Fruit fly (Drosophila melanogaster): ENCODE measurements around the gene CG4907.
A peak's percentile ranks its signal among the peaks of the same experiment; 100 is the strongest.

The CG4907 gene

dm6 chr3R:22745432-22745831 lies 34.9 kb upstream of the CG4907 start, which contains the start of the genes vret and HP1c (continued):
- no peak for TF ChIP-seq insv (GFP tag; optimal IDR thresholded peaks at IDR 0.05)
- TF ChIP-seq CG4707 (GFP tag; optimal IDR thresholded peaks at IDR 0.05), result no peak
- no peak for TF ChIP-seq CG18619 (GFP tag; optimal IDR thresholded peaks at IDR 0.05)
- TF ChIP-seq Neu2 (GFP tag; optimal IDR thresholded peaks at IDR 0.05; ENCODE audit: borderline replicate concordance), result no peak
- no peak for TF ChIP-seq her (GFP tag; optimal IDR thresholded peaks at IDR 0.05)
- TF ChIP-seq CG7745 (tag; optimal IDR thresholded peaks at IDR 0.05), result no peak
- TF ChIP-seq gcm (GFP tag; optimal IDR thresholded peaks at IDR 0.05), result no peak
- no peak for TF ChIP-seq Nf-YA (GFP tag; IDR thresholded peaks at IDR 0.05)
- TF ChIP-seq CG14860 (GFP tag; IDR thresholded peaks at IDR 0.05; ENCODE audit: partially characterized antibody), result no peak
- TF ChIP-seq CG8359 (GFP tag; optimal IDR thresholded peaks at IDR 0.05; ENCODE audit: borderline replicate concordance), result no peak
- TF ChIP-seq dan (GFP tag; IDR thresholded peaks at IDR 0.05), result no peak
- TF ChIP-seq CG10654 (GFP tag; optimal IDR thresholded peaks at IDR 0.05), result no peak
- no peak for TF ChIP-seq Chrac-16 (GFP tag; optimal IDR thresholded peaks at IDR 0.05)
- TF ChIP-seq CG18011 (GFP tag; optimal IDR thresholded peaks at IDR 0.05), result no peak
- no peak for TF ChIP-seq exex (tag; optimal IDR thresholded peaks at IDR 0.05)
- TF ChIP-seq ham (GFP tag; IDR thresholded peaks at IDR 0.05), result no peak
- TF ChIP-seq CG11560 (tag; IDR thresholded peaks at IDR 0.05), result no peak
- no peak for TF ChIP-seq Elba2 (GFP tag; optimal IDR thresholded peaks at IDR 0.05)
- peak; percentile 97 for TF ChIP-seq CG1603 (tag; optimal IDR thresholded peaks at IDR 0.05)
- TF ChIP-seq rib (GFP tag; IDR thresholded peaks at IDR 0.05), result no peak
- no peak for TF ChIP-seq NC2α (GFP tag; optimal IDR thresholded peaks at IDR 0.05)
- no peak for TF ChIP-seq D19A (tag; optimal IDR thresholded peaks at IDR 0.05)
- peak; percentile 43 for TF ChIP-seq CG2116 (GFP tag; optimal IDR thresholded peaks at IDR 0.05)
- no peak for TF ChIP-seq bowl (GFP tag; IDR thresholded peaks at IDR 0.05)
- TF ChIP-seq caup (GFP tag; optimal IDR thresholded peaks at IDR 0.05; ENCODE audit: severe bottlenecking), result no peak
- no peak for TF ChIP-seq Sox100B (GFP tag; optimal IDR thresholded peaks at IDR 0.05)
- no peak for TF ChIP-seq CG31224 (GFP tag; IDR thresholded peaks at IDR 0.05)
- 0 out of 3 replicates have a peak, but pooled peaks have one; percentile 13 for TF ChIP-seq CG7963 (GFP tag; IDR thresholded peaks at IDR 0.05; ENCODE audit: partially characterized antibody)
- no peak for TF ChIP-seq sens-2 (GFP tag; IDR thresholded peaks at IDR 0.05)
- no peak for TF ChIP-seq sug (tag; optimal IDR thresholded peaks at IDR 0.05)
- TF ChIP-seq stwl (tag; optimal IDR thresholded peaks at IDR 0.05), result peak; percentile 69
- TF ChIP-seq CG13894 (tag; optimal IDR thresholded peaks at IDR 0.05), result no peak
- TF ChIP-seq CG3407 (GFP tag; optimal IDR thresholded peaks at IDR 0.05), result no peak
- no peak for TF ChIP-seq pan (optimal IDR thresholded peaks at IDR 0.05)
- TF ChIP-seq pan (GFP tag; optimal IDR thresholded peaks at IDR 0.05 in 1 of 2, IDR thresholded peaks at IDR 0.05 in 1 of 2), result no peak
- TF ChIP-seq ftz-f1 (GFP tag; optimal IDR thresholded peaks at IDR 0.05), result no peak
- no peak for TF ChIP-seq BtbVII (GFP tag; optimal IDR thresholded peaks at IDR 0.05)
- TF ChIP-seq CG11456 (GFP tag; IDR thresholded peaks at IDR 0.05), result no peak
- TF ChIP-seq hb (GFP tag; IDR thresholded peaks at IDR 0.05; ENCODE audit: partially characterized antibody), result no peak
- TF ChIP-seq org-1 (GFP tag; optimal IDR thresholded peaks at IDR 0.05), result no peak
- no peak for TF ChIP-seq Camta (GFP tag; optimal IDR thresholded peaks at IDR 0.05)
- TF ChIP-seq Hr78 (GFP tag; optimal IDR thresholded peaks at IDR 0.05), result no peak
- TF ChIP-seq Pdp1 (GFP tag; optimal IDR thresholded peaks at IDR 0.05), result no peak
- TF ChIP-seq tin (GFP tag; optimal IDR thresholded peaks at IDR 0.05), result no peak
- TF ChIP-seq CG2199 (GFP tag; IDR thresholded peaks at IDR 0.05), result peak; percentile 48; the same call in 1 of the 3 replicates
- no peak for TF ChIP-seq Ssrp (tag; optimal IDR thresholded peaks at IDR 0.05)
- TF ChIP-seq Vsx1 (GFP tag; optimal IDR thresholded peaks at IDR 0.05), result no peak
- no peak for TF ChIP-seq CG6813 (GFP tag; optimal IDR thresholded peaks at IDR 0.05)
- TF ChIP-seq NC2β (GFP tag; optimal IDR thresholded peaks at IDR 0.05), result no peak
- no peak for TF ChIP-seq CG8290 (GFP tag; optimal IDR thresholded peaks at IDR 0.05)
- TF ChIP-seq CG8290 (tag; optimal IDR thresholded peaks at IDR 0.05), result no peak

All from whole organism, embryonic.